Worm (Caenorhabditis elegans): ENCODE results near the gene nlp-61.

The nlp-61 gene

DNA sequence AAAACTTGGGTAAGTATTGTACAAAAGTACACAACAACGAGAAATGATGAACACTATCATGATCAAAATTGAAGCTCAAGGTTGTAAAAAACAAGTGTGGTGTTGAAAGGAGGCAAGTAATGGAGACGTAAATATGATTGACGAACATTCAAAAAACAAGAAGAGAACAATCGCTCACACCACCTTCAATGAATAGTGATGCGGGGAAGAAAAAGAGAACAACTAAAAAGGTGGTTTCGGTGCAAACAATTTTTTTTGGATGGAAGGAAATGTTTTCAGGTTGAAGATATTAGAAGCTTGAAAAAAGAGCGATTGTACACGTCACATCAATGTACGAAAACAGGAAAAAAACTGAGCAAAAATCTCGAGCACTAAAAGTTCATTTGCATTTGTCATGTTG, 13.0 kb upstream of the nlp-61 start:
- TF ChIP-seq F44E2.7 (GFP tag; IDR thresholded peaks at IDR 0.05), result no peak
- TF ChIP-seq unc-130 (GFP tag; optimal IDR thresholded peaks at IDR 0.05), result no peak
- no peak for TF ChIP-seq skn-1 (tag; optimal IDR thresholded peaks at IDR 0.05)
- TF ChIP-seq unc-62 (GFP tag; optimal IDR thresholded peaks at IDR 0.05 in 1 of 2), result peak in 1 of 2 experiments; percentile 94
- no peak for TF ChIP-seq unc-62 (tag; optimal IDR thresholded peaks at IDR 0.05)

DNA sequence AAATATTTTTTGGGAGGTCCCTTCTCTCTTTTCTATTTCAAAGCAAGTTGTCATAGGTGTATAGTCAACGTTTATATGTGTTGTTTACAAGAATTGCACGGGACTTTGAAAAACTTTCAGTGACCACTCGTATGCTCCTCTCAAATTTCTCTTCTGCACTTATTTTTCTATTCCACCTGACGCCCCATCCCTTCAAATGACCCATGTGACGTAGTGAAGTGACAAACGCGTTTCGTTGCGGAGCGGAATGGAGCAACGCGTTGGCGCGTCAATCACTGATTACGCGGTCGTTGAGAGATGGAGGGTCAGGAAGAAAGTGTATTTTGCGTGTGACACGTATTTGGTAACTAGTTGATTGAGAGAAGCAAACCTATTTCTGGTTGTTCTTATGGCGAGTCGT, 8.6 kb downstream of the nlp-61 start:
- TF ChIP-seq mdl-1 (tag; optimal IDR thresholded peaks at IDR 0.05), result peak in 1 of 2 experiments; percentile 9
- TF ChIP-seq ama-1 (optimal IDR thresholded peaks at IDR 0.05), result no peak
- 0 out of 2 replicates have a peak, but pooled peaks have one; percentile 25 for TF ChIP-seq T26A8.4 (GFP tag; IDR thresholded peaks at IDR 0.05)
- TF ChIP-seq hlh-30 (tag; optimal IDR thresholded peaks at IDR 0.05; ENCODE audit: insufficient read depth), result peak; percentile 73
- TF ChIP-seq hlh-11 (tag; optimal IDR thresholded peaks at IDR 0.05), result peak; percentile 87
- TF ChIP-seq daf-16 (GFP tag; optimal IDR thresholded peaks at IDR 0.05), result peak in 1 of 2 experiments; percentile 62
- TF ChIP-seq daf-16 (tag; optimal IDR thresholded peaks at IDR 0.05), result peak; percentile 35
- TF ChIP-seq aha-1 (tag), result no peak
- TF ChIP-seq unc-39 (tag; optimal IDR thresholded peaks at IDR 0.05), result no peak
- no peak for TF ChIP-seq nhr-102 (tag; optimal IDR thresholded peaks at IDR 0.05)
- TF ChIP-seq T20F7.1 (GFP tag; optimal IDR thresholded peaks at IDR 0.05), result no peak
- TF ChIP-seq unc-62 (GFP tag; optimal IDR thresholded peaks at IDR 0.05 in 1 of 2), result peak in 1 of 2 experiments; percentile 4
- no peak for TF ChIP-seq unc-62 (tag; optimal IDR thresholded peaks at IDR 0.05)
- no peak for TF ChIP-seq dmd-8 (GFP tag; IDR thresholded peaks at IDR 0.05)
- TF ChIP-seq php-3 (GFP tag; IDR thresholded peaks at IDR 0.05), result no peak
- TF ChIP-seq hif-1 (tag; optimal IDR thresholded peaks at IDR 0.05), result peak in 1 of 2 experiments; percentile 76

DNA sequence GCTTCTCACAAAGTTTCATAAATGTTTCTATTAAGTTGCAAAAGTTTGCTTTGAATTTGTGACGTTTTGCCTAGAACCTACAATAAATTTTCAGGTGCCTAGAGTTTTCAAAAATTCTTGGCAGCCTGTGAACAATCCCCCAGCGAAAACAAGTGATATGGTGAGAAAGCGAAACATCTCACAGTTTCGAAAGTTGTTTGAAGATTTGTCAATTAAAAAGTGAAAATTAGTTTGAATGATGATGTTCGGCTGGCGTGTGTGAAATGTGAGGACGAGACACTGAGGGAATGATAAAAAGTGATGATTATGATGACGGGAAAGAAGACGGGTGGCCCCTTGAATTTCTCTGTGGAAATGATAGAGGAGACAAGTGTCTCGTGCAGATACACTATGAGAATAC, 11.3 kb downstream of the nlp-61 start:
- TF ChIP-seq fos-1 (tag; optimal IDR thresholded peaks at IDR 0.05) (no peak), unc-62 (GFP tag; optimal IDR thresholded peaks at IDR 0.05 in 1 of 2) (peak in 1 of 2 experiments; percentile 58), unc-62 (tag; optimal IDR thresholded peaks at IDR 0.05) (no peak), snpc-4 (tag; optimal IDR thresholded peaks at IDR 0.05) (no peak), hlh-30 (tag; optimal IDR thresholded peaks at IDR 0.05; ENCODE audit: insufficient read depth) (peak; percentile 47), Y75B8A.6 (GFP tag; IDR thresholded peaks at IDR 0.05) (no peak), aha-1 (tag) (peak; percentile 50)

DNA sequence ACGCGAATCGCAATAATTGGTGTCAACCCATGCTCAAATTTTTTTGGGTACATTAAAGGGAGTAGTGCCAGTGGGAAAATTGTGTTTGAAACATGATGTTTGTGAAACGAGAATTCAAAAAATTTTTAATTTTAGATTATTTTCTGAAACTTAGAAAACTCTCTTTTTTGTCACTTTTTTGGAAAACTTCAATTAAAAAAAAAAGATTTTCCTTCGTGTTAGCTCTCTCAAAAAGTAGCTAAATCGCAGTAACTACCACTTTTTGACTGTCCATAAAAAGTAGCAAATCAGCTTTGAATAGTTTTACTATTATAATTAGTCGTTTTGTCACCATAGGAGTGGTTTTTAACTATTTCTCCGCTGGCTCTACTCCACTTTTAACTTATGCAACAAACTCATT, 12.9 kb downstream of the nlp-61 start:
- TF ChIP-seq aha-1 (tag) (peak; percentile 91), set-16 (GFP tag; IDR thresholded peaks at IDR 0.05) (no peak)

DNA sequence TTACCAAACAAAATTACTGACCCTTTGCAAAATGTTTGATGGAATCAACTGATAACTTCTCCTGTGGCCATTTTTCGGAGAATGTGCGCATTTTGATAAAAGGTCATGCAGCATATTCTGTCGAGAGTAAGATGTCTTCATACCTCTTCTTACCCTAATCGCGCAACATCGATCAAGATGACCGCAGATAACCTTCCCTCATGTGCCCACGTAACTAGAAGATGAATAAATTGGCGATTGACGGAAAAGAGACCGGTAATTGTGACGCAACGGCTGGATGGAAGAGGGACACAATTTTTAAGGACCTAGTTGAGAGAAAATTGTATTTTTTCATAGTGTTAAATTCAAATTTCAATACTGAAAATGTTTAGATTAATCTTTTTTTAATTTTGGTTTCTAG, 13.4 kb downstream of the nlp-61 start:
- TF ChIP-seq nhr-11 (tag; optimal IDR thresholded peaks at IDR 0.05) (no peak), F44E2.7 (GFP tag; IDR thresholded peaks at IDR 0.05) (no peak), unc-130 (GFP tag; optimal IDR thresholded peaks at IDR 0.05) (no peak), fkh-10 (GFP tag; optimal IDR thresholded peaks at IDR 0.05) (no peak), daf-12 (tag; optimal IDR thresholded peaks at IDR 0.05) (no peak), php-3 (GFP tag; IDR thresholded peaks at IDR 0.05) (no peak), jun-1 (tag; optimal IDR thresholded peaks at IDR 0.05) (no peak), ceh-28 (tag; optimal IDR thresholded peaks at IDR 0.05) (no peak), set-16 (GFP tag; IDR thresholded peaks at IDR 0.05) (no peak), ceh-32 (tag; optimal IDR thresholded peaks at IDR 0.05; ENCODE audit: poor library complexity) (no peak), lin-1 (GFP tag; IDR thresholded peaks at IDR 0.05) (no peak), nhr-237 (tag; optimal IDR thresholded peaks at IDR 0.05) (no peak), ces-1 (GFP tag; optimal IDR thresholded peaks at IDR 0.05) (no peak), Y105C5A.15 (GFP tag; IDR thresholded peaks at IDR 0.05) (no peak), ztf-11 (tag; optimal IDR thresholded peaks at IDR 0.05) (no peak), madf-5 (GFP tag; IDR thresholded peaks at IDR 0.05) (no peak), nhr-102 (tag; optimal IDR thresholded peaks at IDR 0.05) (no peak)

Data from whole organism, L4 larva.